Fruit fly (Drosophila melanogaster): Measurements from ENCODE around the gene Arts.

Gene Arts

DNA sequence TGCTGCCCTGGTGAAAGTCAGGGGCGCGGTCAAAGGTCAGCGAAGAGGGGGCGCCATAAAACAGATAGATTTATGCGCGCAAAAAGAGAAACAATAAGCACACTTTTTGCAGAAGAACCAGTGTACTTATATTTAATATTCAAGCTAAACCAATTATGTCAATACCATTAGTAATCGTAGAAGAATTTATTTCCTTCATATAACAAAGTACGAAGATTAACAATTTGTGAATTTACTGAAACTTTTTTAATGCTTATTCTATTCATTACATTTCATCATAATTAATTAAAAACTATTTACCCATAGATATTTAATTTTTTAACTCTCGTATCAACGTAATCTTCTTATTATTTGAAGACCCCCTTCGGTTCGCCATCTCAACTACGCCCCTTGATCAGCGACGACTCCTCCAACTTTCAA, 39.4 kb downstream of the Arts start (continued):
- TF ChIP-seq CG12769 (tag; optimal IDR thresholded peaks at IDR 0.05), result no peak
- peak; percentile 64 for TF ChIP-seq Asciz (GFP tag; optimal IDR thresholded peaks at IDR 0.05)
- no peak for TF ChIP-seq CG10543 (GFP tag; optimal IDR thresholded peaks at IDR 0.05)
- no peak for TF ChIP-seq pfk (GFP tag; optimal IDR thresholded peaks at IDR 0.05)
- no peak for TF ChIP-seq CG12299 (tag; optimal IDR thresholded peaks at IDR 0.05)
- TF ChIP-seq pros (GFP tag; optimal IDR thresholded peaks at IDR 0.05), result no peak
- TF ChIP-seq CG10565 (GFP tag; optimal IDR thresholded peaks at IDR 0.05), result no peak
- TF ChIP-seq CG7372 (GFP tag; IDR thresholded peaks at IDR 0.05), result no peak
- no peak for TF ChIP-seq CG4617 (GFP tag; optimal IDR thresholded peaks at IDR 0.05; ENCODE audit: borderline replicate concordance)
- 0 out of 3 replicates have a peak, but pooled peaks have one; percentile 27 for TF ChIP-seq row (GFP tag; IDR thresholded peaks at IDR 0.05)
- peak in 1 of 2 experiments; percentile 70 for TF ChIP-seq Hr51 (GFP tag; optimal IDR thresholded peaks at IDR 0.05)
- no peak for TF ChIP-seq grn (GFP tag; optimal IDR thresholded peaks at IDR 0.05)
- no peak for TF ChIP-seq Trl (optimal IDR thresholded peaks at IDR 0.05)
- TF ChIP-seq Trl (GFP tag; optimal IDR thresholded peaks at IDR 0.05), result peak; percentile 19
- TF ChIP-seq CG2116 (GFP tag; optimal IDR thresholded peaks at IDR 0.05), result no peak
- TF ChIP-seq vfl (GFP tag; optimal IDR thresholded peaks at IDR 0.05), result no peak
- peak; percentile 49; the same call in 1 of the 3 replicates for TF ChIP-seq ci (GFP tag; IDR thresholded peaks at IDR 0.05)
- no peak for TF ChIP-seq Atf3 (GFP tag; optimal IDR thresholded peaks at IDR 0.05)
- peak; percentile 40; the same call in 2 of the 4 replicates for TF ChIP-seq Gug (GFP tag; IDR thresholded peaks at IDR 0.05)
- peak; percentile 38 for TF ChIP-seq Rx (GFP tag; IDR thresholded peaks at IDR 0.05)
- TF ChIP-seq insv (GFP tag; optimal IDR thresholded peaks at IDR 0.05), result no peak
- TF ChIP-seq ERR (GFP tag; optimal IDR thresholded peaks at IDR 0.05), result no peak
- no peak for TF ChIP-seq CG11695 (GFP tag; IDR thresholded peaks at IDR 0.05)
- no peak for TF ChIP-seq CG1832 (GFP tag; optimal IDR thresholded peaks at IDR 0.05)
- no peak for TF ChIP-seq ttk (GFP tag; IDR thresholded peaks at IDR 0.05)
- no peak for TF ChIP-seq btn (GFP tag; optimal IDR thresholded peaks at IDR 0.05)
- peak; percentile 66 for TF ChIP-seq CG13424 (tag; optimal IDR thresholded peaks at IDR 0.05)
- no peak for TF ChIP-seq pho (GFP tag; optimal IDR thresholded peaks at IDR 0.05)
- TF ChIP-seq Six4 (GFP tag; optimal IDR thresholded peaks at IDR 0.05), result peak; percentile 47
- TF ChIP-seq jing (GFP tag; optimal IDR thresholded peaks at IDR 0.05), result peak; percentile 22
- TF ChIP-seq CG2678 (tag; optimal IDR thresholded peaks at IDR 0.05), result peak; percentile 78
- TF ChIP-seq Vsx1 (GFP tag; optimal IDR thresholded peaks at IDR 0.05), result no peak
- peak; percentile 81 for TF ChIP-seq CoRest (tag; optimal IDR thresholded peaks at IDR 0.05)
- peak; percentile 13 for TF ChIP-seq Atf-2 (GFP tag; optimal IDR thresholded peaks at IDR 0.05)
- no peak for TF ChIP-seq Bteb2 (GFP tag; optimal IDR thresholded peaks at IDR 0.05)
- TF ChIP-seq dmrt11E (tag; optimal IDR thresholded peaks at IDR 0.05), result peak; percentile 49
- no peak for TF ChIP-seq CG17328 (GFP tag; IDR thresholded peaks at IDR 0.05)
- TF ChIP-seq H2.0 (GFP tag; IDR thresholded peaks at IDR 0.05), result no peak
- TF ChIP-seq ara (GFP tag; IDR thresholded peaks at IDR 0.05), result peak; percentile 64; the same call in 1 of the 2 replicates
- peak; percentile 23 for TF ChIP-seq Usf (GFP tag; optimal IDR thresholded peaks at IDR 0.05)
- TF ChIP-seq CG6854 (GFP tag; optimal IDR thresholded peaks at IDR 0.05), result no peak
- peak; percentile 52 for TF ChIP-seq CG6689 (GFP tag; IDR thresholded peaks at IDR 0.05)
- TF ChIP-seq CG14050 (GFP tag; IDR thresholded peaks at IDR 0.05), result no peak
- no peak for TF ChIP-seq sima (GFP tag; optimal IDR thresholded peaks at IDR 0.05)
- TF ChIP-seq danr (GFP tag; IDR thresholded peaks at IDR 0.05), result peak; percentile 47; the same call in 1 of the 2 replicates
- TF ChIP-seq sug (tag; optimal IDR thresholded peaks at IDR 0.05), result no peak
- TF ChIP-seq prd (optimal IDR thresholded peaks at IDR 0.05), result no peak
- TF ChIP-seq prd (GFP tag; IDR thresholded peaks at IDR 0.05), result peak; percentile 68; the same call in 2 of the 3 replicates
- no peak for TF ChIP-seq MBD-R2 (GFP tag; IDR thresholded peaks at IDR 0.05)
- TF ChIP-seq CG9817 (tag; optimal IDR thresholded peaks at IDR 0.05), result no peak
- no peak for TF ChIP-seq CG2889 (GFP tag; IDR thresholded peaks at IDR 0.05)
- TF ChIP-seq dpn (GFP tag; optimal IDR thresholded peaks at IDR 0.05), result peak in 1 of 2 experiments; percentile 42

Measured in whole organism, embryonic.